Worm (Caenorhabditis elegans) whole organism, L1 larva: ENCODE measurements around the gene Y64H9A.2.

Experiments
- Y116A8C.19 ChIP-seq: sonication (generic microtip); optimal IDR thresholded peaks from 2 replicates; lab custom pipeline; 2016; ENCODE audit warnings: missing compliant biosample characterization, missing genetic modification characterization, borderline replicate concordance
- aha-1 ChIP-seq: fragments of 150-350 bp; optimal IDR thresholded peaks from 2 replicates; lab custom pipeline; 2014; ENCODE audit warnings: missing biosample characterization, missing genetic modification characterization
- alr-1 ChIP-seq: fragments of 200-800 bp; sonication (Bioruptor generic); optimal IDR thresholded peaks from 2 replicates; lab custom pipeline; 2018; ENCODE audit warnings: borderline replicate concordance, mild to moderate bottlenecking, missing genetic modification characterization, missing compliant biosample characterization
- ama-1 ChIP-seq: fragments of 150-350 bp; optimal IDR thresholded peaks from 2 replicates; lab custom pipeline; 2014
- blmp-1 ChIP-seq: fragments of 150-350 bp; optimal IDR thresholded peaks from 2 replicates; lab custom pipeline; 2014; ENCODE audit warnings: missing biosample characterization, missing genetic modification characterization
- ceh-82 ChIP-seq, 3 experiments: fragments of 150-350 bp in 1 of 3; sonication (generic microtip) in 2 of 3; optimal IDR thresholded peaks; 2 replicates each; lab custom pipeline; 2014 to 2017; ENCODE audit warnings: missing biosample characterization in 3 of 3, missing genetic modification characterization in 3 of 3
- ceh-90 ChIP-seq: sonication (generic microtip); optimal IDR thresholded peaks from 2 replicates; lab custom pipeline; 2016; ENCODE audit warnings: missing genetic modification characterization, missing compliant biosample characterization
- ces-1 ChIP-seq: fragments of 150-350 bp; optimal IDR thresholded peaks from 2 replicates; lab custom pipeline; 2014; ENCODE audit warnings: missing biosample characterization, missing genetic modification reagents, missing genetic modification characterization
- dpl-1 ChIP-seq, 3 experiments: fragments of 150-350 bp in 2 of 3; sonication (generic microtip) in 1 of 3; optimal IDR thresholded peaks; 2 replicates each; lab custom pipeline; 2014 to 2017; ENCODE audit warnings: missing biosample characterization in 3 of 3, missing genetic modification characterization in 3 of 3, missing genetic modification reagents in 3 of 3
- efl-1 ChIP-seq, 4 experiments: fragments of 150-350 bp; optimal IDR thresholded peaks in 3 of 4; peaks in 1 of 4; 1 replicate in 1 of 4; 2 replicates in 3 of 4; lab custom pipeline; 2014; ENCODE audit warnings: missing biosample characterization in 2 of 4, missing genetic modification characterization in 2 of 4, missing genetic modification reagents in 2 of 4
- efl-3 ChIP-seq: fragments of 200-800 bp; sonication (Bioruptor generic); optimal IDR thresholded peaks from 2 replicates; lab custom pipeline; 2018; ENCODE audit warnings: mild to moderate bottlenecking, missing genetic modification characterization, missing compliant biosample characterization
- elt-2 ChIP-seq: sonication (generic microtip); optimal IDR thresholded peaks from 2 replicates; lab custom pipeline; 2016; ENCODE audit warnings: missing genetic modification characterization, mild to moderate bottlenecking, inconsistent platforms, missing compliant biosample characterization, missing genetic modification reagents
- elt-3 ChIP-seq, 6 experiments: fragments of 150-350 bp in 1 of 6; sonication (generic microtip); optimal IDR thresholded peaks; 2 replicates each; lab custom pipeline; 2017 to 2018; ENCODE audit warnings: missing biosample characterization in 6 of 6, missing genetic modification characterization in 6 of 6, inconsistent platforms in 1 of 6
- ets-5 ChIP-seq: fragments of 200-800 bp; sonication (Bioruptor generic); IDR thresholded peaks from 2 replicates; pipeline ENCODE4 v1.3.6; 2022; ENCODE audit warnings: missing genetic modification characterization, missing compliant biosample characterization
- fkh-10 ChIP-seq: sonication (generic microtip); optimal IDR thresholded peaks from 2 replicates; lab custom pipeline; 2017; ENCODE audit warnings: missing biosample characterization, missing genetic modification reagents, missing genetic modification characterization
- fkh-4 ChIP-seq: sonication (generic microtip); optimal IDR thresholded peaks from 2 replicates; lab custom pipeline; 2016; ENCODE audit warnings: missing compliant biosample characterization, missing genetic modification characterization, borderline replicate concordance
- fkh-8 ChIP-seq: sonication (generic microtip); optimal IDR thresholded peaks from 2 replicates; lab custom pipeline; 2016; ENCODE audit warnings: mild to moderate bottlenecking, missing genetic modification characterization, missing compliant biosample characterization
- fos-1 ChIP-seq: fragments of 150-350 bp; optimal IDR thresholded peaks from 2 replicates; lab custom pipeline; 2014; ENCODE audit warnings: missing biosample characterization, missing genetic modification characterization
- hlh-17 ChIP-seq: fragments of 200-800 bp; sonication (Bioruptor generic); optimal IDR thresholded peaks from 2 replicates; lab custom pipeline; 2018; ENCODE audit warnings: missing genetic modification characterization, mild to moderate bottlenecking, missing compliant biosample characterization, moderate library complexity, borderline replicate concordance
- irx-1 ChIP-seq: sonication (generic microtip); optimal IDR thresholded peaks from 2 replicates; lab custom pipeline; 2016; ENCODE audit warnings: missing genetic modification characterization, missing compliant biosample characterization
- isw-1 ChIP-seq: fragments of 200-800 bp; sonication (Bioruptor generic); IDR thresholded peaks from 2 replicates; pipeline ENCODE4 v1.3.6; 2022; ENCODE audit warnings: missing genetic modification characterization, missing compliant biosample characterization
- jun-1 ChIP-seq: fragments of 150-350 bp; optimal IDR thresholded peaks from 2 replicates; lab custom pipeline; 2014; ENCODE audit warnings: missing biosample characterization, missing genetic modification reagents, missing genetic modification characterization
- lin-13 ChIP-seq: fragments of 150-350 bp; optimal IDR thresholded peaks from 2 replicates; lab custom pipeline; 2014; ENCODE audit warnings: missing biosample characterization, missing genetic modification reagents, missing genetic modification characterization
- lin-15B ChIP-seq: fragments of 150-350 bp; sonication (generic microtip); optimal IDR thresholded peaks from 3 replicates; lab custom pipeline; 2014; ENCODE audit warnings: missing biosample characterization, missing genetic modification characterization
- lin-35 ChIP-seq, 2 experiments: fragments of 150-350 bp; optimal IDR thresholded peaks; 2 replicates each; lab custom pipeline; 2014; ENCODE audit warnings: missing biosample characterization in 2 of 2, missing genetic modification characterization in 2 of 2, missing genetic modification reagents in 2 of 2
- lin-39 ChIP-seq: fragments of 150-350 bp; optimal IDR thresholded peaks from 2 replicates; lab custom pipeline; 2014; ENCODE audit warnings: missing biosample characterization, missing genetic modification reagents, missing genetic modification characterization
- lir-3 ChIP-seq: sonication (generic microtip); optimal IDR thresholded peaks from 2 replicates; lab custom pipeline; 2016; ENCODE audit warnings: mild to moderate bottlenecking, missing genetic modification characterization, moderate library complexity, missing compliant biosample characterization; ENCODE audit not compliant: poor library complexity
- lsy-2 ChIP-seq, 2 experiments: fragments of 150-350 bp; optimal IDR thresholded peaks; 2 replicates each; lab custom pipeline; 2014; ENCODE audit warnings: missing biosample characterization in 2 of 2, missing genetic modification characterization in 2 of 2
- mdl-1 ChIP-seq, 2 experiments: fragments of 150-350 bp; optimal IDR thresholded peaks; 2 replicates each; lab custom pipeline; 2014 to 2017; ENCODE audit warnings: missing biosample characterization in 2 of 2, missing genetic modification characterization in 2 of 2, inconsistent platforms in 1 of 2
- mef-2 ChIP-seq: fragments of 150-350 bp; optimal IDR thresholded peaks from 2 replicates; lab custom pipeline; 2014; ENCODE audit warnings: missing biosample characterization, missing genetic modification characterization
- nhr-12 ChIP-seq: sonication (generic microtip); optimal IDR thresholded peaks from 2 replicates; lab custom pipeline; 2017; ENCODE audit warnings: missing biosample characterization, missing genetic modification characterization
- nhr-19 ChIP-seq: fragments of 200-800 bp; sonication (Bioruptor generic); conservative IDR thresholded peaks from 2 replicates; pipeline ENCODE4 v1.3.6; 2022; ENCODE audit warnings: missing genetic modification characterization, missing compliant biosample characterization
- nhr-20 ChIP-seq: sonication (generic microtip); optimal IDR thresholded peaks from 2 replicates; lab custom pipeline; 2016; ENCODE audit warnings: mild to moderate bottlenecking, missing genetic modification characterization, missing compliant biosample characterization
- nhr-237 ChIP-seq: fragments of 150-350 bp; optimal IDR thresholded peaks from 2 replicates; lab custom pipeline; 2014; ENCODE audit warnings: missing biosample characterization, missing genetic modification characterization
- nhr-28 ChIP-seq: fragments of 150-350 bp; optimal IDR thresholded peaks from 2 replicates; lab custom pipeline; 2014; ENCODE audit warnings: missing biosample characterization, missing genetic modification characterization
- nhr-47 ChIP-seq: sonication (generic microtip); optimal IDR thresholded peaks from 2 replicates; lab custom pipeline; 2016; ENCODE audit warnings: mild to moderate bottlenecking, missing genetic modification characterization, moderate library complexity, missing compliant biosample characterization
- nhr-76 ChIP-seq: sonication (generic microtip); optimal IDR thresholded peaks from 2 replicates; lab custom pipeline; 2017; ENCODE audit warnings: missing biosample characterization, missing genetic modification characterization
- nhr-84 ChIP-seq: sonication (generic microtip); optimal IDR thresholded peaks from 2 replicates; lab custom pipeline; 2017; ENCODE audit warnings: missing biosample characterization, missing genetic modification characterization
- nhr-85 ChIP-seq: sonication (generic microtip); peaks from one replicate; lab custom pipeline; 2016; ENCODE audit warnings: missing genetic modification characterization, inconsistent platforms, missing compliant biosample characterization
- pax-3 ChIP-seq: fragments of 200-800 bp; sonication (Bioruptor generic); optimal IDR thresholded peaks from 2 replicates; lab custom pipeline; 2018; ENCODE audit warnings: mild to moderate bottlenecking, missing genetic modification characterization, moderate library complexity, missing compliant biosample characterization
- rnt-1 ChIP-seq: sonication (generic microtip); optimal IDR thresholded peaks from 2 replicates; lab custom pipeline; 2016; ENCODE audit warnings: mild to moderate bottlenecking, missing genetic modification characterization, moderate library complexity, missing compliant biosample characterization
- snpc-4 ChIP-seq: fragments of 150-350 bp; optimal IDR thresholded peaks from 2 replicates; lab custom pipeline; 2014; ENCODE audit warnings: missing biosample characterization, missing genetic modification characterization
- snu-23 ChIP-seq: sonication (generic microtip); optimal IDR thresholded peaks from 2 replicates; lab custom pipeline; 2016; ENCODE audit warnings: missing genetic modification characterization, missing compliant biosample characterization
- sox-4 ChIP-seq: sonication (generic microtip); optimal IDR thresholded peaks from 2 replicates; lab custom pipeline; 2016; ENCODE audit warnings: missing genetic modification characterization, missing compliant biosample characterization
- swsn-7 ChIP-seq: sonication (generic microtip); optimal IDR thresholded peaks from 2 replicates; lab custom pipeline; 2016; ENCODE audit warnings: missing genetic modification characterization, missing compliant biosample characterization
- unc-130 ChIP-seq: fragments of 150-350 bp; optimal IDR thresholded peaks from 2 replicates; lab custom pipeline; 2017; ENCODE audit warnings: missing biosample characterization, missing genetic modification characterization, inconsistent platforms
- unc-30 ChIP-seq: sonication (generic microtip); optimal IDR thresholded peaks from 2 replicates; lab custom pipeline; 2017; ENCODE audit warnings: missing biosample characterization, missing genetic modification characterization
- unc-62 ChIP-seq: fragments of 150-350 bp; optimal IDR thresholded peaks from 2 replicates; lab custom pipeline; 2014; ENCODE audit warnings: missing biosample characterization, missing genetic modification reagents, missing genetic modification characterization
- unc-86 ChIP-seq: sonication (generic microtip); optimal IDR thresholded peaks from 2 replicates; lab custom pipeline; 2016; ENCODE audit warnings: missing genetic modification characterization, missing compliant biosample characterization
- unc-98 ChIP-seq: fragments of 200-800 bp; sonication (Bioruptor generic); IDR thresholded peaks from 2 replicates; pipeline ENCODE4 v1.3.6; 2022; ENCODE audit warnings: missing genetic modification characterization, missing compliant biosample characterization
- xbp-1 ChIP-seq: sonication (generic microtip); optimal IDR thresholded peaks from 2 replicates; lab custom pipeline; 2016; ENCODE audit warnings: missing genetic modification characterization, missing compliant biosample characterization
- zip-4 ChIP-seq: fragments of 200-800 bp; sonication (Bioruptor generic); optimal IDR thresholded peaks from 2 replicates; lab custom pipeline; 2018; ENCODE audit warnings: mild to moderate bottlenecking, missing genetic modification characterization, moderate library complexity, missing compliant biosample characterization
- ztf-4 ChIP-seq: fragments of 150-350 bp; optimal IDR thresholded peaks from 2 replicates; lab custom pipeline; 2014; ENCODE audit warnings: missing biosample characterization, missing genetic modification characterization

Gene Y64H9A.2

DNA sequence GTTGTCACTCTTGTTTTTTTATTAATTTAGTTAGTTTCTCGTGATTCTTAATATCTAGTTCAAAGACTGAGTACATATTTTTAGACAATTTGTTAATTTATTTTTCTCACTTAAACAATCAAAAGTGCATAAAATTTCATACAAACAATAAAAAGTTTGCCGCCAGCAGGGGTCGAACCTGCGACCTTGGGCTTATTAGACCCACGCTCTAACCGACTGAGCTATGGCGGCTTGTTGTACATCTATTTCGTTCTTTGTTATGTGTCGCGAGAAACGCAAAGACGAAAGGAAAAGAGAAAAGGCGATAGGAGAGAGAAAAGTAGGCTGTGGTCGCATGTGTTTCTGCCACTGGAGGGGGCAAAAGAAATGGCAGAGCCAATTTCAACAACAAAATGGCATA is 41.7 kb downstream of the Y64H9A.2 start (continued):
- no peak for TF ChIP-seq efl-3
- TF ChIP-seq isw-1, result peak; percentile 52
- no peak for TF ChIP-seq fkh-4
- peak; percentile 81 for TF ChIP-seq fkh-10
- peak; percentile 89 for TF ChIP-seq fkh-8 (tag; lab: Kevin White, UChicago)
- TF ChIP-seq lsy-2 (tag; optimal IDR thresholded peaks at IDR 0.05; lab: Kevin White, UChicago), result peak; percentile 67 to 80
- TF ChIP-seq ama-1 (lab: Kevin White, UChicago), result no peak
- TF ChIP-seq snu-23, result peak; percentile 89
- peak; percentile 77 for TF ChIP-seq rnt-1 (tag; lab: Kevin White, UChicago)
- TF ChIP-seq blmp-1 (tag; lab: Kevin White, UChicago), result peak; percentile 76
- TF ChIP-seq ceh-90, result no peak
- TF ChIP-seq unc-86 (tag; lab: Kevin White, UChicago), result peak; percentile 57
- no peak for TF ChIP-seq nhr-12 (tag; lab: Kevin White, UChicago)
- TF ChIP-seq lin-15B, result no peak
- TF ChIP-seq nhr-85 (tag; lab: Kevin White, UChicago), result peak; percentile 80
- peak; percentile 59 for TF ChIP-seq pax-3 (tag; lab: Kevin White, UChicago)
- peak; percentile 13 for TF ChIP-seq unc-62 (GFP tag; lab: Kevin White, UChicago)
- peak in 1 of 2 experiments; percentile 68 for TF ChIP-seq mdl-1 (tag; optimal IDR thresholded peaks at IDR 0.05; lab: Kevin White, UChicago)
- no peak for TF ChIP-seq aha-1 (tag; lab: Kevin White, UChicago)
- peak; percentile 84 for TF ChIP-seq nhr-20 (tag; lab: Kevin White, UChicago)
- TF ChIP-seq lin-35 (GFP tag; optimal IDR thresholded peaks at IDR 0.05; lab: Kevin White, UChicago), result peak; percentile 50 to 75
- TF ChIP-seq alr-1 (tag; lab: Kevin White, UChicago), result no peak
- TF ChIP-seq xbp-1 (tag; lab: Kevin White, UChicago), result peak; percentile 81
- peak; percentile 32 for TF ChIP-seq sox-4 (tag; lab: Kevin White, UChicago)
- TF ChIP-seq ztf-4, result no peak
- peak; percentile 77 for TF ChIP-seq nhr-19 (GFP tag; lab: Robert Waterston, UW)
- peak in 2 of 3 experiments; percentile 18 to 30 for TF ChIP-seq dpl-1 (GFP tag; optimal IDR thresholded peaks at IDR 0.05; lab: Kevin White, UChicago)
- TF ChIP-seq ces-1, result no peak
- TF ChIP-seq swsn-7, result peak; percentile 82
- TF ChIP-seq lin-39 (tag; lab: Kevin White, UChicago), result no peak
- no peak for TF ChIP-seq hlh-17 (GFP tag; lab: Kevin White, UChicago)
- peak; percentile 89 for TF ChIP-seq nhr-47 (tag; lab: Kevin White, UChicago)
- peak in 2 of 6 experiments; percentile 40 to 85 for TF ChIP-seq elt-3 (tag; optimal IDR thresholded peaks at IDR 0.05; lab: Kevin White, UChicago)
- TF ChIP-seq ceh-82 (tag; optimal IDR thresholded peaks at IDR 0.05; lab: Kevin White, UChicago), result peak; percentile 49 to 83 (median 70)
- TF ChIP-seq Y116A8C.19 (tag; lab: Kevin White, UChicago), result no peak
- TF ChIP-seq nhr-237 (tag; lab: Kevin White, UChicago), result no peak
- no peak for TF ChIP-seq nhr-84 (tag; lab: Kevin White, UChicago)
- no peak for TF ChIP-seq unc-30
- peak; percentile 79; the same call in 1 of the 2 replicates for TF ChIP-seq ets-5 (GFP tag; lab: Robert Waterston, UW)
- peak; percentile 54 for TF ChIP-seq mef-2 (tag; lab: Kevin White, UChicago)
- peak; percentile 22 for TF ChIP-seq snpc-4 (tag; lab: Kevin White, UChicago)
- TF ChIP-seq lin-13 (GFP tag; lab: Kevin White, UChicago), result peak; percentile 41
- TF ChIP-seq unc-130, result peak; percentile 48
- peak; percentile 84 for TF ChIP-seq jun-1 (tag; lab: Kevin White, UChicago)
- TF ChIP-seq unc-98 (GFP tag; lab: Robert Waterston, UW), result 0 out of 2 replicates have a peak, but pooled peaks have one; percentile 6
- TF ChIP-seq elt-2 (tag; lab: Kevin White, UChicago), result peak; percentile 59
- peak; percentile 44 for TF ChIP-seq lir-3 (tag; lab: Kevin White, UChicago)
- peak; percentile 61 for TF ChIP-seq fos-1 (tag; lab: Kevin White, UChicago)
- no peak for TF ChIP-seq nhr-28 (tag; lab: Kevin White, UChicago)
- no peak for TF ChIP-seq zip-4 (GFP tag; lab: Kevin White, UChicago)
- peak; percentile 39 for TF ChIP-seq nhr-76 (tag; lab: Kevin White, UChicago)
- peak; percentile 25 to 42 for TF ChIP-seq efl-1 (optimal IDR thresholded peaks at IDR 0.05; lab: Kevin White, UChicago)
- TF ChIP-seq efl-1 (GFP tag; optimal IDR thresholded peaks at IDR 0.05 in 1 of 2; lab: Kevin White, UChicago), result no peak
- peak; percentile 70 for TF ChIP-seq irx-1 (tag; lab: Kevin White, UChicago)
